Worm (Caenorhabditis elegans): ENCODE data around the gene F46C5.1.

ce11 chrII:8856524-8856923, 35.5 kb upstream of the F46C5.1 start:
- TF ChIP-seq athp-1 (tag; optimal IDR thresholded peaks at IDR 0.05) (no peak), ztf-3 (GFP tag; optimal IDR thresholded peaks at IDR 0.05) (no peak), zim-3 (tag; optimal IDR thresholded peaks at IDR 0.05) (no peak), ccch-3 (GFP tag; optimal IDR thresholded peaks at IDR 0.05) (no peak), lin-35 (GFP tag; optimal IDR thresholded peaks at IDR 0.05) (no peak), F33H1.4 (GFP tag; IDR thresholded peaks at IDR 0.05) (no peak), hsf-1 (GFP tag; IDR thresholded peaks at IDR 0.05) (no peak), tlf-1 (GFP tag; optimal IDR thresholded peaks at IDR 0.05) (no peak), unc-62 (GFP tag; optimal IDR thresholded peaks at IDR 0.05) (no peak), rcor-1 (GFP tag; IDR thresholded peaks at IDR 0.05) (no peak), ceh-40 (GFP tag; IDR thresholded peaks at IDR 0.05) (no peak), dpl-1 (GFP tag; optimal IDR thresholded peaks at IDR 0.05) (no peak)

Measured in whole organism, young adult.